Fruit fly (Drosophila melanogaster): Measurements from ENCODE around the gene amd.

The amd gene

DNA sequence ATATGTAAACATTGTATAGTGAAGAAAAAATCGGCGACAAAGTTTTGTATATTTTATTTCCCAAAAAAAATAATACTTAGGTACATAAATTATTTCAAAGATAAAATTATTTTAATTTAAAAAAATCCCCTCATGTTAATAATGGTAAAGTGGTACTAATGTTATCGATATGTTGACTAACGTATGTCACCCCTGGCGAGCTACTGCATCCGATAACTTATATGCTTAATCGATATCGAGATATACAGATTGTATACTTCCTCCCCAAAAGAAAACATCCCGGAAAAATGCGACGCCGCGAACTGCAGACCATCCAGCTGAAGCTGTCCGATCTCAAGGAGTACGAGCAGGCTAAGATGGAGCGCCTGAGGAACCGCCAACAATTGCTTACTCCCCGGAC is 45.2 kb upstream of the amd start, which contains the start of gene CG17343 (continued):
- no peak for TF ChIP-seq D19B (GFP tag; optimal IDR thresholded peaks at IDR 0.05)
- no peak for TF ChIP-seq CG4404 (GFP tag; IDR thresholded peaks at IDR 0.05)
- no peak for TF ChIP-seq Bteb2 (GFP tag; optimal IDR thresholded peaks at IDR 0.05)
- no peak for TF ChIP-seq CG43689 (GFP tag; IDR thresholded peaks at IDR 0.05)
- TF ChIP-seq CG12104 (GFP tag; optimal IDR thresholded peaks at IDR 0.05) = no peak
- TF ChIP-seq CG11247 (GFP tag; IDR thresholded peaks at IDR 0.05) = no peak
- TF ChIP-seq tap (tag; optimal IDR thresholded peaks at IDR 0.05) = no peak
- no peak for TF ChIP-seq Tbp (GFP tag; optimal IDR thresholded peaks at IDR 0.05)
- TF ChIP-seq insv (GFP tag; optimal IDR thresholded peaks at IDR 0.05) = no peak
- no peak for TF ChIP-seq CG5953 (GFP tag; IDR thresholded peaks at IDR 0.05)
- peak; percentile 40 for TF ChIP-seq Med (GFP tag)
- TF ChIP-seq Ptx1 (GFP tag; IDR thresholded peaks at IDR 0.05) = no peak
- peak; percentile 93; the same call in 3 of the 4 replicates for TF ChIP-seq chinmo (GFP tag; IDR thresholded peaks at IDR 0.05; ENCODE audit: partially characterized antibody)
- TF ChIP-seq NfI (GFP tag; optimal IDR thresholded peaks at IDR 0.05) = no peak
- TF ChIP-seq CG10565 (GFP tag; optimal IDR thresholded peaks at IDR 0.05) = no peak
- TF ChIP-seq gce (GFP tag; IDR thresholded peaks at IDR 0.05) = no peak
- peak; percentile 98 for TF ChIP-seq mld (GFP tag; IDR thresholded peaks at IDR 0.05; ENCODE audit: partially characterized antibody)
- TF ChIP-seq YL-1 (GFP tag; optimal IDR thresholded peaks at IDR 0.05) = peak; percentile 74
- TF ChIP-seq dm (GFP tag; optimal IDR thresholded peaks at IDR 0.05) = no peak
- peak; percentile 48; the same call in 1 of the 2 replicates for TF ChIP-seq CG42726 (GFP tag; IDR thresholded peaks at IDR 0.05; ENCODE audit: partially characterized antibody)
- TF ChIP-seq CG17186 (GFP tag; optimal IDR thresholded peaks at IDR 0.05) = no peak
- peak; percentile 13 for TF ChIP-seq CG15514 (GFP tag; optimal IDR thresholded peaks at IDR 0.05)
- TF ChIP-seq pho (GFP tag; optimal IDR thresholded peaks at IDR 0.05) = no peak
- no peak for TF ChIP-seq CG7357 (GFP tag; IDR thresholded peaks at IDR 0.05)
- peak; percentile 98 for TF ChIP-seq CG6791 (GFP tag; IDR thresholded peaks at IDR 0.05; ENCODE audit: partially characterized antibody)
- TF ChIP-seq Scr (GFP tag; IDR thresholded peaks at IDR 0.05; ENCODE audit: partially characterized antibody) = peak; percentile 83
- TF ChIP-seq Myb (GFP tag; optimal IDR thresholded peaks at IDR 0.05) = peak; percentile 33
- no peak for TF ChIP-seq corto (GFP tag; optimal IDR thresholded peaks at IDR 0.05)
- TF ChIP-seq CG16779 (GFP tag; IDR thresholded peaks at IDR 0.05) = no peak
- no peak for TF ChIP-seq twi (tag; optimal IDR thresholded peaks at IDR 0.05)
- TF ChIP-seq ssp (GFP tag; IDR thresholded peaks at IDR 0.05) = no peak
- no peak for TF ChIP-seq CG12155 (GFP tag; optimal IDR thresholded peaks at IDR 0.05)
- peak; percentile 87 for TF ChIP-seq CG16813 (GFP tag; IDR thresholded peaks at IDR 0.05; ENCODE audit: partially characterized antibody)
- no peak for TF ChIP-seq CG3995 (GFP tag; optimal IDR thresholded peaks at IDR 0.05)
- TF ChIP-seq MESR4 (GFP tag; optimal IDR thresholded peaks at IDR 0.05) = peak; percentile 59
- TF ChIP-seq pzg (GFP tag; optimal IDR thresholded peaks at IDR 0.05) = peak; percentile 44
- TF ChIP-seq fd96Cb (tag; optimal IDR thresholded peaks at IDR 0.05) = no peak
- TF ChIP-seq eve (GFP tag; optimal IDR thresholded peaks at IDR 0.05) = no peak
- TF ChIP-seq z (GFP tag; IDR thresholded peaks at IDR 0.05) = no peak
- TF ChIP-seq E2f2 (GFP tag; IDR thresholded peaks at IDR 0.05) = peak; percentile 53
- TF ChIP-seq Hr78 (GFP tag; optimal IDR thresholded peaks at IDR 0.05) = no peak
- TF ChIP-seq CG2875 (GFP tag; optimal IDR thresholded peaks at IDR 0.05) = no peak
- no peak for TF ChIP-seq CG3281 (GFP tag; optimal IDR thresholded peaks at IDR 0.05)
- TF ChIP-seq Atf-2 (GFP tag; optimal IDR thresholded peaks at IDR 0.05) = no peak
- no peak for TF ChIP-seq salm (tag; optimal IDR thresholded peaks at IDR 0.05)
- TF ChIP-seq CG8765 (GFP tag; IDR thresholded peaks at IDR 0.05) = no peak
- no peak for TF ChIP-seq Sox102F (GFP tag; optimal IDR thresholded peaks at IDR 0.05)
- no peak for TF ChIP-seq fd64A (GFP tag; optimal IDR thresholded peaks at IDR 0.05)
- no peak for TF ChIP-seq CG9876 (GFP tag; optimal IDR thresholded peaks at IDR 0.05)
- no peak for TF ChIP-seq cwo (GFP tag; optimal IDR thresholded peaks at IDR 0.05)
- TF ChIP-seq Blimp-1 (GFP tag; optimal IDR thresholded peaks at IDR 0.05) = no peak
